Worm (Caenorhabditis elegans) whole organism, L4 larva: ENCODE data around the gene F09C6.11.

Source experiments
- D1046.2 ChIP-seq: fragments of 200-800 bp; sonication (Bioruptor generic); IDR thresholded peaks from 2 replicates; pipeline ENCODE4 v1.3.6; 2022; ENCODE audit warnings: missing genetic modification characterization, missing compliant biosample characterization
- F10B5.3 ChIP-seq: sonication (generic microtip); optimal IDR thresholded peaks from 2 replicates; lab custom pipeline; 2016; ENCODE audit warnings: mild to moderate bottlenecking, missing genetic modification characterization, missing compliant biosample characterization
- F37D6.2 ChIP-seq: sonication (generic microtip); optimal IDR thresholded peaks from 2 replicates; lab custom pipeline; 2016; ENCODE audit warnings: mild to moderate bottlenecking, missing genetic modification characterization, missing compliant biosample characterization
- aha-1 ChIP-seq: fragments of 150-350 bp; peaks from one replicate; lab custom pipeline; 2014; ENCODE audit warnings: missing biosample characterization, missing genetic modification characterization
- arid-1 ChIP-seq: fragments of 200-800 bp; sonication (Bioruptor generic); conservative IDR thresholded peaks from 2 replicates; pipeline ENCODE4 v1.3.6; 2022; ENCODE audit warnings: missing genetic modification reagents, missing genetic modification characterization, missing compliant biosample characterization
- ceh-20 ChIP-seq: fragments of 200-800 bp; sonication (Bioruptor generic); IDR thresholded peaks from 2 replicates; pipeline ENCODE4 v1.3.6; 2022; ENCODE audit warnings: missing genetic modification reagents, missing genetic modification characterization, missing compliant biosample characterization
- ces-1 ChIP-seq: fragments of 150-350 bp; sonication (generic microtip); optimal IDR thresholded peaks from 4 replicates; lab custom pipeline; 2014; ENCODE audit warnings: missing biosample characterization, missing genetic modification reagents, missing genetic modification characterization
- cey-2 ChIP-seq: sonication (generic microtip); optimal IDR thresholded peaks from 3 replicates; lab custom pipeline; 2017; ENCODE audit warnings: missing genetic modification characterization, mild to moderate bottlenecking, missing compliant biosample characterization, antibody characterized with exemption, borderline replicate concordance; ENCODE audit not compliant: insufficient read depth
- daf-12 ChIP-seq: fragments of 150-350 bp; optimal IDR thresholded peaks from 2 replicates; lab custom pipeline; 2014; ENCODE audit warnings: missing biosample characterization, missing genetic modification reagents, missing genetic modification characterization
- dpl-1 ChIP-seq: fragments of 150-350 bp; optimal IDR thresholded peaks from 2 replicates; lab custom pipeline; 2014; ENCODE audit warnings: missing biosample characterization, missing genetic modification reagents, missing genetic modification characterization
- egl-27 ChIP-seq: sonication (generic microtip); optimal IDR thresholded peaks from 3 replicates; lab custom pipeline; 2017; ENCODE audit warnings: missing biosample characterization, missing genetic modification reagents, missing genetic modification characterization
- fkh-10 ChIP-seq: fragments of 150-350 bp; optimal IDR thresholded peaks from 2 replicates; lab custom pipeline; 2014; ENCODE audit warnings: missing biosample characterization, missing genetic modification reagents, missing genetic modification characterization
- hif-1 ChIP-seq, 2 experiments: sonication (generic microtip); optimal IDR thresholded peaks; 2 replicates each; lab custom pipeline; 2016 to 2017; ENCODE audit warnings: missing compliant biosample characterization in 2 of 2, missing genetic modification characterization in 2 of 2, missing genetic modification reagents in 2 of 2, missing genotype in 2 of 2, mild to moderate bottlenecking in 1 of 2
- hlh-30 ChIP-seq: sonication (generic microtip); optimal IDR thresholded peaks from 2 replicates; lab custom pipeline; 2017; ENCODE audit warnings: antibody characterized with exemption, mild to moderate bottlenecking, missing genetic modification characterization, missing compliant biosample characterization; ENCODE audit not compliant: insufficient read depth
- lin-1 ChIP-seq: fragments of 200-800 bp; sonication (Bioruptor generic); IDR thresholded peaks from 2 replicates; pipeline ENCODE4 v1.3.6; 2022; ENCODE audit warnings: missing genetic modification reagents, missing genetic modification characterization, missing compliant biosample characterization
- lin-38 ChIP-seq: fragments of 200-800 bp; sonication (Bioruptor generic); IDR thresholded peaks from 2 replicates; pipeline ENCODE4 v1.3.6; 2022; ENCODE audit warnings: missing genetic modification reagents, missing genetic modification characterization, missing compliant biosample characterization
- lir-3 ChIP-seq: sonication (generic microtip); optimal IDR thresholded peaks from 2 replicates; lab custom pipeline; 2016; ENCODE audit warnings: mild to moderate bottlenecking, missing genetic modification characterization, missing compliant biosample characterization
- madf-5 ChIP-seq, 2 experiments: fragments of 200-800 bp; sonication (Bioruptor generic); IDR thresholded peaks; 2 replicates each; pipeline ENCODE4 v1.3.6; 2022; ENCODE audit warnings: missing compliant biosample characterization in 2 of 2, missing genetic modification characterization in 2 of 2
- mdl-1 ChIP-seq, 2 experiments: fragments of 150-350 bp in 1 of 2; sonication (generic microtip) in 1 of 2; optimal IDR thresholded peaks; 2 replicates each; lab custom pipeline; 2014 to 2017; ENCODE audit warnings: missing biosample characterization in 2 of 2, missing genetic modification characterization in 2 of 2
- mep-1 ChIP-seq: fragments of 150-350 bp; sonication (generic microtip); optimal IDR thresholded peaks from 3 replicates; lab custom pipeline; 2014; ENCODE audit warnings: missing biosample characterization, missing genetic modification characterization
- nhr-25 ChIP-seq: sonication (generic microtip); optimal IDR thresholded peaks from 2 replicates; lab custom pipeline; 2017; ENCODE audit warnings: missing genetic modification characterization, mild to moderate bottlenecking, missing compliant biosample characterization, antibody characterized with exemption, moderate library complexity, borderline replicate concordance; ENCODE audit not compliant: insufficient read depth
- nhr-42 ChIP-seq: fragments of 200-800 bp; sonication (Bioruptor generic); IDR thresholded peaks from 2 replicates; pipeline ENCODE4 v1.3.6; 2022; ENCODE audit warnings: missing genetic modification characterization, missing compliant biosample characterization
- nhr-48 ChIP-seq: sonication (generic microtip); optimal IDR thresholded peaks from 2 replicates; lab custom pipeline; 2016; ENCODE audit warnings: mild to moderate bottlenecking, missing genetic modification characterization, missing compliant biosample characterization
- nhr-6 ChIP-seq: fragments of 150-350 bp; optimal IDR thresholded peaks from 2 replicates; lab custom pipeline; 2014; ENCODE audit warnings: missing biosample characterization, missing genetic modification characterization
- sdz-12 ChIP-seq: fragments of 200-800 bp; sonication (Bioruptor generic); optimal IDR thresholded peaks from 2 replicates; lab custom pipeline; 2018; ENCODE audit warnings: mild to moderate bottlenecking, missing genetic modification characterization, missing compliant biosample characterization
- skn-1 ChIP-seq: fragments of 150-350 bp; optimal IDR thresholded peaks from 2 replicates; lab custom pipeline; 2014; ENCODE audit warnings: missing biosample characterization, missing genetic modification characterization
- tra-1 ChIP-seq: fragments of 200-800 bp; sonication (Bioruptor generic); IDR thresholded peaks from 2 replicates; pipeline ENCODE4 v1.3.6; 2022; ENCODE audit warnings: missing genetic modification reagents, missing genetic modification characterization, missing compliant biosample characterization
- unc-62 ChIP-seq, 3 experiments: fragments of 150-350 bp in 1 of 3; sonication (generic microtip); optimal IDR thresholded peaks in 2 of 3; peaks in 1 of 3; 1 replicate in 1 of 3; 2 replicates in 2 of 3; lab custom pipeline; 2014 to 2017; ENCODE audit warnings: missing biosample characterization in 3 of 3, missing genetic modification characterization in 3 of 3, missing genetic modification reagents in 3 of 3, missing genotype in 1 of 3
- zfp-2 ChIP-seq: sonication (generic microtip); optimal IDR thresholded peaks from 2 replicates; lab custom pipeline; 2016; ENCODE audit warnings: mild to moderate bottlenecking, missing genetic modification characterization, missing compliant biosample characterization
- zip-2 ChIP-seq: fragments of 150-350 bp; optimal IDR thresholded peaks from 2 replicates; lab custom pipeline; 2014; ENCODE audit warnings: missing biosample characterization, missing genetic modification characterization

The F09C6.11 gene

DNA sequence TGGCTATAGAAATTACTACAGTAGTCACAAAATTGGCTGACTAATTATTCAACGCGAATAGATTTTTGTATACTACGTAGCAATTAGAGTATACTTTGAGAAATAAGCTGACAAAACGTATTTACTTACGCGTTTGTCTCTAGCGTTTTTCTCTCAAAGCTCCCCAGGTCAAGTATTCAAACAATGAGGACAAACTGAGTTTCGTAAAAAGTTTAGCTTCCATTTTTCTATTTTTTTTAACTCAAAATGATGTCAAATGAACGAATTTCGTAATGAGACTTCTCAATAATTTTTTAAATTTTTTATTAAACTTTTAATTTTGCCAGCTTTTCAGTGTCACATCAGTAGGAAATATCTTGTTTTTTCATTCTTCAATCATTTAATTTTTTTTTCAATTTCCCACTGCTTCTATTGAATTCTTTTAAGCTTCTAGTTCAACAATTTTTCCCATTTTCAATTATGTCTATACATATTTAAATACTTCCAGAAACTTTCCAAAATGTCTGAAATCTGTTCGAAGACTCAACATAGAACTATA is 6.7 kb upstream of the F09C6.11 start, which contains the start of the genes ifas-2 and fbxa-44:
ifas-2 (minus strand) TSS at position 101 of the 538 bp plus-strand sequence.
fbxa-44 (plus strand) TSS at position 488 of the 538 bp plus-strand sequence.
- TF ChIP-seq mep-1 (tag; lab: Kevin White, UChicago) (no peak), nhr-6 (no peak), lin-38 (no peak), nhr-48 (tag; lab: Kevin White, UChicago) (no peak), cey-2 (tag; lab: Kevin White, UChicago) (no peak), sdz-12 (GFP tag; lab: Kevin White, UChicago) (no peak), mdl-1 (tag; optimal IDR thresholded peaks at IDR 0.05; lab: Kevin White, UChicago) (no peak)

- peak in 1 of 2 experiments; percentile 6 for TF ChIP-seq unc-62 (GFP tag; optimal IDR thresholded peaks at IDR 0.05 in 1 of 2; lab: Kevin White, UChicago)
- no peak for TF ChIP-seq unc-62 (tag; optimal IDR thresholded peaks at IDR 0.05; lab: Kevin White, UChicago)
- no peak for TF ChIP-seq arid-1
Measured at ce11 chrV:16884744-16885143, 2.6 kb upstream of the F09C6.11 start, which contains the start of gene F09C6.13. Gene F09C6.13, plus strand, starts transcription at chrV:16885044.

DNA sequence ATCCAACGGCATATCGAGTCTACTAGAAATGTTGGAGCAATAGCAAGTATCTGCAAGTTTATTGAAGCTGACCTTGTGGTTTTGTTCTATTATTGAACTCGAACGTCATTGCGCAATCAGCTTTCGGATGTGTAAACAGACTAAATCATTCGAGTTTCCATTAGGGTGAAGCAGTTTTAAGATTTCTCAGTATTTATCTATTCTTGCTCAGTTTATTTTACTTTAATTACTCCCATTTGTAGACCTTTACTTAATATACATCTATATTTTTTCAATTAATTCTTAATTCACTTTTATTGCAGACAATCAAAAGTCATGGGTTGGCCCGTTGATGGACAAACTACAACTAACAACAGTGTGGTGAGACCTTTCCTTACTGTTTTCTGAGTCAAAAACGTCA is 1.4 kb downstream of the F09C6.11 start, which contains the start of gene F09C6.14:
F09C6.14 (plus strand) TSS at position 301 of the 400 bp plus-strand sequence.
- TF ChIP-seq lir-3 (no peak), F10B5.3 (no peak), skn-1 (no peak), sdz-12 (GFP tag; lab: Kevin White, UChicago) (no peak), fkh-10 (GFP tag; lab: Kevin White, UChicago) (no peak), aha-1 (no peak), egl-27 (tag; lab: Kevin White, UChicago) (no peak), mdl-1 (tag; optimal IDR thresholded peaks at IDR 0.05; lab: Kevin White, UChicago) (no peak), nhr-25 (tag; lab: Kevin White, UChicago) (no peak), D1046.2 (no peak), zfp-2 (tag; lab: Kevin White, UChicago) (no peak), nhr-48 (tag; lab: Kevin White, UChicago) (no peak), tra-1 (GFP tag; lab: Robert Waterston, UW) (no peak), madf-5 (GFP tag; IDR thresholded peaks at IDR 0.05; lab: Robert Waterston, UW) (no peak)

DNA sequence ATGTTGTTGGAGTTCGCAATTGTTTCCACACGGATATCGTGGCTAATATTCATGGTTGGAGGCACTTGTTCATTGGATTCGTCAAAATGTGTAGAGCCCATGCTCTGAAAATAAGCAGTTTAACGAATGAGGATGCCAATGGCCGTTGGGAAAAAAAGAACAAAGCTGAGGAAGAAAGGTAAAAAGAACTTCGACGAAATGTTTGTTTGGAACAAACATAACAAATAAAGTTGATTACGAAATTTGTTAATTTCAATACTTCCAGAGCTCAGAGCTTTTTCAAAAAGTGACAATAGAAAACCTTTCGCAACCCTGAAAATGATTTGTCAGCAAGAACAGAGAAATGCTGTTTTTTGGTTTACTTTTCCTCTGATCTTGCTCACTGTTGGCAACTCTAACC is 2.1 kb downstream of the F09C6.11 start, which contains the start of gene F09C6.3:
F09C6.3 (minus strand) TSS at position 101 of the 400 bp plus-strand sequence.
- TF ChIP-seq dpl-1 (GFP tag; lab: Kevin White, UChicago), result no peak
- TF ChIP-seq ces-1 (GFP tag; lab: Kevin White, UChicago), result no peak
- TF ChIP-seq hlh-30 (tag; lab: Kevin White, UChicago), result no peak
- no peak for TF ChIP-seq daf-12 (tag; lab: Kevin White, UChicago)
- no peak for TF ChIP-seq lin-1 (GFP tag; lab: Robert Waterston, UW)
- no peak for TF ChIP-seq mep-1 (tag; lab: Kevin White, UChicago)
- TF ChIP-seq F37D6.2 (tag; lab: Kevin White, UChicago), result no peak
- no peak for TF ChIP-seq zfp-2 (tag; lab: Kevin White, UChicago)
- no peak for TF ChIP-seq F10B5.3
- no peak for TF ChIP-seq hif-1 (tag; optimal IDR thresholded peaks at IDR 0.05; lab: Kevin White, UChicago)
- no peak for TF ChIP-seq ceh-20 (GFP tag; lab: Robert Waterston, UW)
- TF ChIP-seq zip-2 (tag; lab: Kevin White, UChicago), result no peak

DNA sequence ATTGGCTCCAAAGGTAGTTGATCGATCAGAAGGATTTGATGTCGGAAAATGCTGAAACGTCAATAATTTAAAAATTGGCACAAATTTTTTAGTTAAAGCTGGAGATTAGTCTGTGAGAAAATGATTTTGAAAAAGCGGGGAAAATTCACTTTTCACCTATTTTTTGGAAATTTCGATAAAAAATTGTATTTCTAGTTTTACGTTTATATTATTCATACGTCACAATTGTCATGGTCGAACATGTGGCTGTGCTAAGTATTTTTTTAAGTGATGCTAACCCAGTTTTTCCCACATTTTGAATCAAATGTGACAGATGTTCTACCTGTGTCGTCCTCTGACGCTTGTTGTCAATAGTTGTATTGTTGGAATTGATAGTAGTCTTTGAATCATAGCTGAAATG is 2.6 kb downstream of the F09C6.11 start:
- no peak for TF ChIP-seq nhr-42 (GFP tag; lab: Robert Waterston, UW)
- peak in 1 of 2 experiments; percentile 94 for TF ChIP-seq unc-62 (GFP tag; optimal IDR thresholded peaks at IDR 0.05 in 1 of 2; lab: Kevin White, UChicago)
- no peak for TF ChIP-seq unc-62 (tag; optimal IDR thresholded peaks at IDR 0.05; lab: Kevin White, UChicago)
